In genomic region chrX:10647590-10648105, ce11 we compare ENCODE assay signal across 1 worm cellular context.
TF ChIP-seq lines count a peak whose summit lies in the region.

No protein-coding gene starts in this region.

TF ChIP-seq in whole organism, L2 larva, 48 proteins besides CTCF, POLR2A, EP300 and RAD21 (continued from another document):
- TF ChIP-seq Y55F3AM.14 (GFP tag; optimal IDR thresholded peaks at IDR 0.05; lab: Kevin White, UChicago) (no peak), ztf-4 (tag; optimal IDR thresholded peaks at IDR 0.05; lab: Kevin White, UChicago) (no peak), skn-1 (tag; optimal IDR thresholded peaks at IDR 0.05; lab: Kevin White, UChicago) (no peak)
